Fruit fly (Drosophila melanogaster): Measurements from ENCODE around the gene Myo61F.

Gene Myo61F

DNA sequence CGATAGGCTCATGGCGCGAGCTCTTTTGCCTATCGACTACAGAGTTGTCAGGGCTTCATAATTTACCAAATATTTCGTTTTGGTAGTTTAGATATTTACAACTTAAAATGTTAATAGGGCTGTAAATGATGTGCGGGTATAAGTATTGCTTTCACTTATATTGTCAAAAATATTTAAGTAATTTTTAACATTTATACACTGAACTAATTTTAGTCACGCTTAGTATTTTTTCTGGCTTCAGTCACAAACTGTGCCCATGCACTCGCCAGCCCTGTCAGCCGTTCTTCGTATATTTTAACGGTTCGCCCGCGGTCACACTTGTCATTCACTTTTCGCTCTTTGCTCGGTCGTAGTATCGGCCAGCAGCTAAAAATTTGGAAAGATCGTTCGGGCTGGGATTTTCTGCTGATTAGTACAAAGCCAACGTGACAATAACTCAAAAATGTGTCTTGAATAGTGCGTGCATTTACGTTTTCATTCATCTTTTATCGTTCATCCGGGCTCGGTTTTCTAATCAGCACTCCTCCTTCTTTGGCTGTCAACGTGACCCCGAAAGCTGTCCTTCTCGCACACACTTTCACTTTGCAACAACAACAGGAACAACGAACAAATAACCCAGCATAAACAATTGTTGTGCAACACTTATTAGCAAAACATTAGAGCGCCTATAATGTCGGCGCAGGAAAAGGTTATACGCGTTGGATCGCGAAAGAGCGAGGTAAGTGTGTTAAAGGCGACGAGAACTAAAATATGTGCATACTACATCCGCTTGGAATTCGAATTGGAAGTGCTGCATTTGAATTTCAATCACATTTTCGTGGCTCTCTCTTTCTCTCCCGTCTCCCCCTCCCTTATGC lies 16.5 kb downstream of the Myo61F start, which contains the start of the genes Hmbs and CG2211 (continued):
- TF ChIP-seq knrl (GFP tag; IDR thresholded peaks at IDR 0.05; ENCODE audit: partially characterized antibody) (peak; percentile 60), Side (GFP tag; optimal IDR thresholded peaks at IDR 0.05) (peak; percentile 74), CG13296 (GFP tag; optimal IDR thresholded peaks at IDR 0.05) (peak; percentile 88), otp (GFP tag; IDR thresholded peaks at IDR 0.05) (peak; percentile 71; the same call in 2 of the 3 replicates), CG8290 (GFP tag; optimal IDR thresholded peaks at IDR 0.05) (peak; percentile 70), CG8290 (tag; optimal IDR thresholded peaks at IDR 0.05) (peak; percentile 58 to 88), CG9437 (GFP tag; optimal IDR thresholded peaks at IDR 0.05) (peak; percentile 34), CG9727 (GFP tag; optimal IDR thresholded peaks at IDR 0.05) (peak; percentile 87), Vsx1 (GFP tag; optimal IDR thresholded peaks at IDR 0.05) (peak; percentile 23), ken (GFP tag; IDR thresholded peaks at IDR 0.05) (peak; percentile 81), ems (GFP tag; optimal IDR thresholded peaks at IDR 0.05) (peak; percentile 91), pros (GFP tag; optimal IDR thresholded peaks at IDR 0.05) (peak; percentile 34), Hr39 (optimal IDR thresholded peaks at IDR 0.05) (no peak), CG13624 (GFP tag; optimal IDR thresholded peaks at IDR 0.05) (peak; percentile 90), CG4820 (GFP tag; optimal IDR thresholded peaks at IDR 0.05) (peak; percentile 87), CG18764 (GFP tag; optimal IDR thresholded peaks at IDR 0.05) (peak; percentile 80), Drgx (GFP tag; IDR thresholded peaks at IDR 0.05) (peak; percentile 79), C15 (GFP tag; IDR thresholded peaks at IDR 0.05) (peak; percentile 72; the same call in 1 of the 3 replicates), Scr (GFP tag; IDR thresholded peaks at IDR 0.05; ENCODE audit: partially characterized antibody) (peak; percentile 55), Atf3 (GFP tag; optimal IDR thresholded peaks at IDR 0.05) (peak; percentile 80), CG7372 (GFP tag; IDR thresholded peaks at IDR 0.05) (peak; percentile 82), Ravus (GFP tag; IDR thresholded peaks at IDR 0.05) (peak; percentile 36; the same call in 1 of the 2 replicates), CG11560 (tag; IDR thresholded peaks at IDR 0.05) (peak; percentile 74; the same call in 2 of the 3 replicates), twi (tag; optimal IDR thresholded peaks at IDR 0.05) (peak; percentile 77), D (optimal IDR thresholded peaks at IDR 0.05) (no peak), D (GFP tag; optimal IDR thresholded peaks at IDR 0.05) (peak; percentile 63), CG9932 (GFP tag; IDR thresholded peaks at IDR 0.05) (peak; percentile 94), fd64A (GFP tag; optimal IDR thresholded peaks at IDR 0.05) (no peak), CG8478 (optimal IDR thresholded peaks at IDR 0.05) (no peak), tx (GFP tag; optimal IDR thresholded peaks at IDR 0.05) (peak; percentile 87), CG10321 (GFP tag; IDR thresholded peaks at IDR 0.05) (peak; percentile 45; the same call in 1 of the 2 replicates), CG2202 (tag; optimal IDR thresholded peaks at IDR 0.05) (peak; percentile 65), Camta (GFP tag; optimal IDR thresholded peaks at IDR 0.05) (peak; percentile 90), Dfd (GFP tag; optimal IDR thresholded peaks at IDR 0.05) (no peak), slou (GFP tag; optimal IDR thresholded peaks at IDR 0.05) (peak; percentile 60), Dp (GFP tag; optimal IDR thresholded peaks at IDR 0.05) (peak; percentile 62), lilli (GFP tag; optimal IDR thresholded peaks at IDR 0.05) (peak; percentile 95), CG2129 (GFP tag; IDR thresholded peaks at IDR 0.05; ENCODE audit: partially characterized antibody) (no peak), CG12942 (GFP tag; optimal IDR thresholded peaks at IDR 0.05) (peak; percentile 90), H15 (GFP tag; IDR thresholded peaks at IDR 0.05) (peak; percentile 78), CG7839 (tag; optimal IDR thresholded peaks at IDR 0.05) (peak; percentile 86), nau (GFP tag; optimal IDR thresholded peaks at IDR 0.05) (no peak), Bteb2 (GFP tag; optimal IDR thresholded peaks at IDR 0.05) (peak; percentile 83), unpg (GFP tag; optimal IDR thresholded peaks at IDR 0.05) (peak; percentile 78), Hr78 (GFP tag; optimal IDR thresholded peaks at IDR 0.05) (peak in 1 of 2 experiments; percentile 90), CG14965 (GFP tag; optimal IDR thresholded peaks at IDR 0.05; ENCODE audit: borderline replicate concordance) (no peak), PHDP (tag; optimal IDR thresholded peaks at IDR 0.05) (peak; percentile 86), Optix (GFP tag; IDR thresholded peaks at IDR 0.05) (peak; percentile 59; the same call in 2 of the 3 replicates), hkb (optimal IDR thresholded peaks at IDR 0.05) (peak; percentile 67), hkb (GFP tag; IDR thresholded peaks at IDR 0.05) (peak; percentile 89)

All from whole organism, embryonic.